Fruit fly (Drosophila melanogaster) whole organism, adult: ENCODE data around the gene CG17819.

Source experiments
- CG1620 ChIP-seq: fragments of 200-800 bp; sonication (Bioruptor generic); optimal IDR thresholded peaks from 2 replicates; lab custom pipeline; 2016; ENCODE audit warnings: missing biosample characterization, missing genetic modification characterization
- CG5204 ChIP-seq: fragments of 200-800 bp; sonication (Bioruptor generic); optimal IDR thresholded peaks from 2 replicates; lab custom pipeline; 2016; ENCODE audit warnings: missing biosample characterization, missing genetic modification characterization
- CG7045 ChIP-seq: fragments of 200-800 bp; sonication (Bioruptor generic); optimal IDR thresholded peaks from 2 replicates; lab custom pipeline; 2017; ENCODE audit warnings: missing biosample characterization, mild to moderate bottlenecking, missing genetic modification characterization
- CG7101 ChIP-seq: fragments of 200-800 bp; sonication (Bioruptor generic); optimal IDR thresholded peaks from 2 replicates; lab custom pipeline; 2018; ENCODE audit warnings: missing biosample characterization, mild to moderate bottlenecking, missing genetic modification characterization, moderate library complexity
- Clk ChIP-seq: fragments of 200-800 bp; sonication (Bioruptor generic); optimal IDR thresholded peaks from 2 replicates; lab custom pipeline; 2017; ENCODE audit warnings: missing biosample characterization, missing genetic modification characterization
- Crg-1 ChIP-seq: fragments of 200-800 bp; sonication (Bioruptor generic); optimal IDR thresholded peaks from 2 replicates; lab custom pipeline; 2016; ENCODE audit warnings: missing biosample characterization, missing genetic modification characterization
- Hr96 ChIP-seq: fragments of 200-800 bp; sonication (Bioruptor generic); optimal IDR thresholded peaks from 2 replicates; lab custom pipeline; 2016; ENCODE audit warnings: missing biosample characterization, missing genetic modification characterization
- Mnt ChIP-seq: fragments of 200-800 bp; sonication (Bioruptor generic); optimal IDR thresholded peaks from 2 replicates; lab custom pipeline; 2016; ENCODE audit warnings: missing biosample characterization, mild to moderate bottlenecking, missing genetic modification characterization
- bab1 ChIP-seq: fragments of 200-800 bp; sonication (Bioruptor generic); optimal IDR thresholded peaks from 3 replicates; lab custom pipeline; 2019; ENCODE audit warnings: missing biosample characterization, mild to moderate bottlenecking, missing genetic modification characterization, moderate library complexity
- cnc ChIP-seq, 2 experiments: fragments of >200 bp; optimal IDR thresholded peaks; 2 replicates each; lab custom pipeline; 2017
- kay ChIP-seq: fragments of 200-800 bp; sonication (Bioruptor generic); peaks from one replicate; lab custom pipeline; 2016; ENCODE audit warnings: missing biosample characterization, missing genetic modification characterization, borderline replicate concordance
- ovo ChIP-seq: fragments of 200-800 bp; sonication (Bioruptor generic); optimal IDR thresholded peaks from 2 replicates; lab custom pipeline; 2016; ENCODE audit warnings: missing biosample characterization, missing genetic modification characterization
- tj ChIP-seq: fragments of 200-800 bp; sonication (Bioruptor generic); optimal IDR thresholded peaks from 3 replicates; lab custom pipeline; 2017; ENCODE audit warnings: missing biosample characterization, mild to moderate bottlenecking, missing genetic modification characterization, moderate library complexity

- no peak for TF ChIP-seq kay (GFP tag; lab: Kevin White, UChicago)
- no peak for TF ChIP-seq CG7045 (GFP tag; lab: Kevin White, UChicago)
- no peak for TF ChIP-seq Clk (GFP tag; lab: Kevin White, UChicago)
- no peak for TF ChIP-seq ovo
- TF ChIP-seq bab1 (GFP tag; lab: Kevin White, UChicago) = no peak
- no peak for TF ChIP-seq tj (GFP tag; lab: Kevin White, UChicago)
- no peak for TF ChIP-seq Mnt (GFP tag; lab: Kevin White, UChicago)
- TF ChIP-seq Hr96 (GFP tag; lab: Kevin White, UChicago) = no peak
- no peak for TF ChIP-seq Crg-1
- TF ChIP-seq CG7101 (tag; lab: Kevin White, UChicago) = no peak
- no peak for TF ChIP-seq CG1620
- no peak for TF ChIP-seq CG5204 (GFP tag; lab: Kevin White, UChicago)
- no peak for TF ChIP-seq cnc (optimal IDR thresholded peaks at IDR 0.05; lab: Kevin White, UChicago)
Measured at dm6 chr3R:21911516-21911915, 26.2 kb upstream of the CG17819 start, which contains the start of gene Qsox3.
